Worm (Caenorhabditis elegans): ENCODE results near the gene Y53C12A.6.
A peak's percentile ranks its signal among the peaks of the same experiment; 100 is the strongest.

Gene Y53C12A.6

ce11 chrII:9728506-9728905 is 10.7 kb upstream of the Y53C12A.6 start:
- TF ChIP-seq ctbp-1 (GFP tag; IDR thresholded peaks at IDR 0.05): 0 out of 2 replicates have a peak, but pooled peaks have one; percentile 20
- no peak for TF ChIP-seq nhr-6 (tag; optimal IDR thresholded peaks at IDR 0.05)
- no peak for TF ChIP-seq zag-1 (tag; optimal IDR thresholded peaks at IDR 0.05)
- no peak for TF ChIP-seq dpl-1 (GFP tag; optimal IDR thresholded peaks at IDR 0.05)
- TF ChIP-seq fkh-10 (GFP tag; optimal IDR thresholded peaks at IDR 0.05): peak; percentile 83
- TF ChIP-seq mes-2 (tag; optimal IDR thresholded peaks at IDR 0.05; ENCODE audit: poor library complexity, severe bottlenecking): no peak
- TF ChIP-seq attf-4 (tag; optimal IDR thresholded peaks at IDR 0.05): no peak
- TF ChIP-seq lsy-2 (tag; optimal IDR thresholded peaks at IDR 0.05): peak in 1 of 2 experiments; percentile 1
- peak; percentile 64 for TF ChIP-seq ces-1 (GFP tag; optimal IDR thresholded peaks at IDR 0.05)

- TF ChIP-seq cey-2 (tag; optimal IDR thresholded peaks at IDR 0.05; ENCODE audit: borderline replicate concordance, insufficient read depth): no peak
- TF ChIP-seq egl-43 (GFP tag; IDR thresholded peaks at IDR 0.05): 0 out of 2 replicates have a peak, but pooled peaks have one; percentile 10
- peak in 1 of 2 experiments; percentile 32 for TF ChIP-seq unc-62 (GFP tag; optimal IDR thresholded peaks at IDR 0.05 in 1 of 2)
- TF ChIP-seq unc-62 (tag; optimal IDR thresholded peaks at IDR 0.05): no peak
- no peak for TF ChIP-seq ceh-32 (tag; optimal IDR thresholded peaks at IDR 0.05; ENCODE audit: poor library complexity)
- no peak for TF ChIP-seq ztf-11 (tag; optimal IDR thresholded peaks at IDR 0.05)
- TF ChIP-seq hmg-1.1 (GFP tag; IDR thresholded peaks at IDR 0.05): 0 out of 2 replicates have a peak, but pooled peaks have one; percentile 38
- TF ChIP-seq tra-1 (GFP tag; IDR thresholded peaks at IDR 0.05): 0 out of 2 replicates have a peak, but pooled peaks have one; percentile 42
- TF ChIP-seq lsy-2 (tag; optimal IDR thresholded peaks at IDR 0.05): peak in 1 of 2 experiments; percentile 6
- TF ChIP-seq hlh-11 (tag; optimal IDR thresholded peaks at IDR 0.05): peak; percentile 12
- TF ChIP-seq nhr-11 (tag; optimal IDR thresholded peaks at IDR 0.05): peak; percentile 8
- no peak for TF ChIP-seq vab-7 (GFP tag; IDR thresholded peaks at IDR 0.05)
- TF ChIP-seq hif-1 (tag; optimal IDR thresholded peaks at IDR 0.05): no peak
- TF ChIP-seq tag-97 (GFP tag; IDR thresholded peaks at IDR 0.05): no peak
- TF ChIP-seq mxl-3 (GFP tag; optimal IDR thresholded peaks at IDR 0.05): no peak
- TF ChIP-seq Y105C5A.15 (GFP tag; IDR thresholded peaks at IDR 0.05): no peak
- no peak for TF ChIP-seq dpl-1 (GFP tag; optimal IDR thresholded peaks at IDR 0.05)
- TF ChIP-seq duxl-1 (tag; optimal IDR thresholded peaks at IDR 0.05; ENCODE audit: poor library complexity): no peak
Measured at ce11 chrII:9727192-9727699, 9.4 kb upstream of the Y53C12A.6 start.

DNA sequence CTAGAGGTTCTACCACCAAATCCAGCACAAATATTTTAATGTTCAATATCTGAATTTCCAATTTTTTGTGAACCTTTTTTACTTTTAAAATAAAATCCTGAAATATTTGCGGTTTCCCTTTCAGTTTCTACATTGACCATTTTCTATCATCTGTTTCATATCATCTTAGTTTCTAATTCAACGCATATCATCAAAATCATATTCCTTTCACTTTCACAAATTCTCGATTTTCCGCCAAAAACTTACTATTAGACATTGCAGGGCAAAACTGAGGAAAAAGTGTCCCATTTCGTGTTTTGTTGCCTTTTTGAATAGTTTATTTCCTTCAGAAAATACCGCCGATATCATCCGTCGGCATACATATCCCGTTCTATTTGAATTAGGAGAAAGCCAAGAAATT is 7.3 kb upstream of the Y53C12A.6 start:
- TF ChIP-seq lim-7 (GFP tag; IDR thresholded peaks at IDR 0.05) (no peak), aha-1 (tag) (peak; percentile 16)

ce11 chrII:9724464-9724863 is 6.7 kb upstream of the Y53C12A.6 start, which contains the start of gene cutl-2:
Gene cutl-2, minus strand, starts transcription at chrII:9724673.
- TF ChIP-seq ceh-32 (tag; optimal IDR thresholded peaks at IDR 0.05; ENCODE audit: poor library complexity): no peak
- TF ChIP-seq dmd-9 (GFP tag; IDR thresholded peaks at IDR 0.05): no peak
- TF ChIP-seq ceh-20 (GFP tag; IDR thresholded peaks at IDR 0.05): no peak
- no peak for TF ChIP-seq dpl-1 (GFP tag; optimal IDR thresholded peaks at IDR 0.05)
- TF ChIP-seq unc-62 (GFP tag; optimal IDR thresholded peaks at IDR 0.05 in 1 of 2): peak in 1 of 2 experiments; percentile 36
- TF ChIP-seq unc-62 (tag; optimal IDR thresholded peaks at IDR 0.05): no peak
- TF ChIP-seq fos-1 (tag; optimal IDR thresholded peaks at IDR 0.05): no peak
- TF ChIP-seq pqm-1 (tag; optimal IDR thresholded peaks at IDR 0.05): no peak
- TF ChIP-seq madf-5 (GFP tag; IDR thresholded peaks at IDR 0.05): no peak

DNA sequence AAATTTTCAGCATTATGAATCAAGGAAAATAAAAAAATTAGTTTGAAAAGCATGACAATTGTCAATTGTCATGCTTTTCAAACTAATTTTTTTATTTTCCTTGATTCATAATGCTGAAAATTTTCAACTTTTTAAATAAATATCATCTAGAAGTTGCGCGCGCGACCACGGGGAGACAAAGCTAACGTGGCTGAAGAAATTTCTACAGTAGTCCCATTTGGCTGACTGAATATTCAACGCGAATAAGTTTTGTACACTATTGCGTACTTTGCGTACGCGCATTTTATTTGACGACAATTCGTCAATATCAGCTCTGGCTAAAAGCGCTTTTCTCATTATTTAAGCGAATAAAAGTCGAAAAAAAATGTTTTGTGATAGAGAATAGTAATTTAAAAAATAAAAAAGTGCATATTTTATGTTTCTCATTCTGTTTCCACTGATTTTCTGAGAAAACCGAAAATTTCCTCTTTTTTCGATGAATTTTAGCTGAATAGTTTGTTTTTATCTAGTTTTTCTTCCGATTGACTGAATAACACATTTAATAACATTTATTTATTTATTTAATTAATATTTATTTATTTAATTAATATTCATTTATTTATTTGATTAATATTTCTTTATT is 938 bp upstream of the Y53C12A.6 start, which contains the start of gene Y53C12A.11:
Gene Y53C12A.11, minus strand, starts transcription at position 68 of the 622 bp plus-strand sequence.
- TF ChIP-seq lin-38 (GFP tag; IDR thresholded peaks at IDR 0.05) (peak; percentile 77), Y48G9A.11 (GFP tag; IDR thresholded peaks at IDR 0.05) (peak; percentile 86), snpc-1.2 (GFP tag; IDR thresholded peaks at IDR 0.05) (0 out of 2 replicates have a peak, but pooled peaks have one; percentile 24), lsy-2 (tag; optimal IDR thresholded peaks at IDR 0.05) (peak in 1 of 2 experiments; percentile 36)
